Fruit fly (Drosophila melanogaster) whole organism, wandering third instar larva: Measurements from ENCODE around the gene CG17294.

Experiments used
- CG32264 ChIP-seq: fragments of 200-800 bp; sonication (Bioruptor generic); optimal IDR thresholded peaks from 2 replicates; lab custom pipeline; 2016; ENCODE audit warnings: missing biosample characterization, missing genetic modification characterization
- GATAd ChIP-seq: sonication (Bioruptor generic); optimal IDR thresholded peaks from 2 replicates; lab custom pipeline; 2016; ENCODE audit warnings: missing biosample characterization, missing genetic modification characterization
- HLH106 ChIP-seq: fragments of 200-800 bp; optimal IDR thresholded peaks from 3 replicates; lab custom pipeline; 2019; ENCODE audit warnings: missing biosample characterization, mild to moderate bottlenecking, missing genetic modification characterization, moderate library complexity
- Hr78 ChIP-seq: fragments of >200 bp; optimal IDR thresholded peaks from 2 replicates; lab custom pipeline; 2017; ENCODE audit warnings: missing biosample characterization, missing genetic modification characterization
- Myc ChIP-seq: fragments of >200 bp; optimal IDR thresholded peaks from 2 replicates; lab custom pipeline; 2017
- Rel ChIP-seq, 2 experiments: fragments of 200-800 bp; sonication (Bioruptor generic) in 1 of 2; optimal IDR thresholded peaks; 2 replicates in 1 of 2; 3 replicates in 1 of 2; lab custom pipeline; 2016 to 2019; ENCODE audit warnings: mild to moderate bottlenecking in 2 of 2, missing biosample characterization in 2 of 2, missing genetic modification characterization in 2 of 2, moderate library complexity in 1 of 2
- Vsx2 ChIP-seq: fragments of 200-300, 225-300 bp; sonication (Bioruptor generic); optimal IDR thresholded peaks from 2 replicates; lab custom pipeline; 2018; ENCODE audit warnings: missing biosample characterization, missing genetic modification characterization; ENCODE audit not compliant: partially characterized antibody
- dl ChIP-seq, 2 experiments: fragments of 175-275, 200-275 bp in 1 of 2; fragments of 200-275 bp in 1 of 2; sonication (Bioruptor generic); optimal IDR thresholded peaks; lab custom pipeline; 2018; ENCODE audit warnings: mild to moderate bottlenecking in 2 of 2, missing biosample characterization in 2 of 2, missing genetic modification characterization in 2 of 2, moderate library complexity in 2 of 2; ENCODE audit not compliant: partially characterized antibody in 2 of 2, insufficient read depth in 1 of 2
- dmrt93B ChIP-seq: fragments of 200-800 bp; sonication (Bioruptor generic); optimal IDR thresholded peaks from 2 replicates; lab custom pipeline; 2018; ENCODE audit warnings: missing biosample characterization, mild to moderate bottlenecking, missing genetic modification characterization
- lola ChIP-seq: fragments of >200 bp; optimal IDR thresholded peaks from 2 replicates; lab custom pipeline; 2017; ENCODE audit warnings: missing biosample characterization, missing genetic modification characterization
- rgr ChIP-seq: fragments of 200-800 bp; sonication (Bioruptor generic); optimal IDR thresholded peaks from 3 replicates; lab custom pipeline; 2016; ENCODE audit warnings: missing biosample characterization, mild to moderate bottlenecking, missing genetic modification characterization

DNA sequence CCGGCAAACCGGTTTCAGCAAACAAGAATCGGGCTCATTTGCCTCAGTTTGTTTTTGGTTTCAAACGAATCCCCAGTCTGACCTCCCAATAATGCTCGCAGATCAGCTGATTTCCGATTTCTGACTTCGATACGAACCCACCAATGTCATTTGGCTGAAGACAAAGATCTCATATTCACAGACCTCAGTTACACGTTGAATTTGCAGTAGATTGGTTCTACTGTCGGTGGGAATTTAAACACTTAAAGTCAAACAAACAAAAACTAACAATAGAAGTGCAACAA lies 49.6 kb upstream of the CG17294 start, which contains the start of gene CG14275:
- TF ChIP-seq Vsx2 (GFP tag; lab: Kevin White, UChicago) (no peak), lola (GFP tag; lab: Kevin White, UChicago) (no peak), CG32264 (no peak), dmrt93B (GFP tag; lab: Kevin White, UChicago) (no peak), Myc (no peak), GATAd (GFP tag; lab: Kevin White, UChicago) (no peak), HLH106 (tag; lab: Kevin White, UChicago) (no peak), Hr78 (GFP tag; lab: Kevin White, UChicago) (no peak), Rel (GFP tag; optimal IDR thresholded peaks at IDR 0.05; lab: Kevin White, UChicago) (no peak), Rel (tag; optimal IDR thresholded peaks at IDR 0.05; lab: Kevin White, UChicago) (no peak), rgr (no peak), dl (GFP tag; optimal IDR thresholded peaks at IDR 0.05; lab: Kevin White, UChicago; ENCODE audit: insufficient read depth in 1 of 2, partially characterized antibody in 2 of 2) (no peak)
